Worm (Caenorhabditis elegans): ENCODE data around the gene dnj-3.

- TF ChIP-seq ztf-29 (GFP tag; IDR thresholded peaks at IDR 0.05) (no peak), ztf-23 (GFP tag; IDR thresholded peaks at IDR 0.05) (no peak), tab-1 (GFP tag; IDR thresholded peaks at IDR 0.05) (no peak), med-1 (GFP tag; optimal IDR thresholded peaks at IDR 0.05; ENCODE audit: insufficient read depth) (no peak), T22C8.4 (GFP tag; IDR thresholded peaks at IDR 0.05) (no peak), klf-2 (GFP tag; conservative IDR thresholded peaks at IDR 0.05) (no peak)
Measured at ce11 chrV:15099447-15099846, 31.0 kb downstream of the dnj-3 start, which contains the start of gene C01G10.1.

Data from whole organism, midembryonic.